Fruit fly (Drosophila melanogaster) whole organism, embryonic: ENCODE results near the gene NdufV3.

Source experiments
- B-H2 ChIP-seq: fragments of 200-800 bp; sonication (Bioruptor generic); optimal IDR thresholded peaks from 2 replicates; lab custom pipeline; 2018; ENCODE audit warnings: missing biosample characterization, mild to moderate bottlenecking, missing genetic modification characterization
- CG11398 ChIP-seq: fragments of 200-800 bp; sonication (Bioruptor generic); optimal IDR thresholded peaks from 2 replicates; lab custom pipeline; 2016; ENCODE audit warnings: missing biosample characterization, missing genetic modification characterization
- CG11560 ChIP-seq: fragments of 200-800 bp; sonication (Bioruptor generic); IDR thresholded peaks from 3 replicates; pipeline ENCODE4 v1.3.6; 2022; ENCODE audit warnings: missing biosample characterization, missing genetic modification characterization
- CG15601 ChIP-seq: fragments of 200-800 bp; sonication (Bioruptor generic); optimal IDR thresholded peaks from 3 replicates; lab custom pipeline; 2019; ENCODE audit warnings: missing biosample characterization, mild to moderate bottlenecking, missing genetic modification characterization, moderate library complexity
- CG3281 ChIP-seq: fragments of 200-800 bp; sonication (Bioruptor generic); optimal IDR thresholded peaks from 3 replicates; lab custom pipeline; 2017; ENCODE audit warnings: missing biosample characterization, mild to moderate bottlenecking, missing genetic modification characterization
- CG34224 ChIP-seq: fragments of 200-800 bp; sonication (Bioruptor generic); IDR thresholded peaks from 3 replicates; pipeline ENCODE4 v1.3.6; 2022; ENCODE audit warnings: missing biosample characterization, missing genetic modification characterization; ENCODE audit not compliant: partially characterized antibody
- CG4282 ChIP-seq: fragments of 200-800 bp; sonication (Bioruptor generic); optimal IDR thresholded peaks from 2 replicates; lab custom pipeline; 2016; ENCODE audit warnings: missing biosample characterization, missing genetic modification characterization
- CG4707 ChIP-seq: fragments of 200-800 bp; sonication (Bioruptor generic); optimal IDR thresholded peaks from 2 replicates; lab custom pipeline; 2018; ENCODE audit warnings: missing biosample characterization, mild to moderate bottlenecking, missing genetic modification characterization, moderate library complexity
- CG6654 ChIP-seq: fragments of 200-800 bp; sonication (Bioruptor generic); optimal IDR thresholded peaks from 2 replicates; lab custom pipeline; 2017; ENCODE audit warnings: missing biosample characterization, mild to moderate bottlenecking, missing genetic modification characterization
- CG7963 ChIP-seq: fragments of 200-800 bp; sonication (Bioruptor generic); IDR thresholded peaks from 3 replicates; pipeline ENCODE4 v1.3.6; 2022; ENCODE audit warnings: missing biosample characterization, missing genetic modification characterization; ENCODE audit not compliant: partially characterized antibody
- CG7987 ChIP-seq: fragments of 200-800 bp; sonication (Bioruptor generic); optimal IDR thresholded peaks from 2 replicates; lab custom pipeline; 2018; ENCODE audit warnings: missing biosample characterization, mild to moderate bottlenecking, missing genetic modification characterization, moderate library complexity
- CG8089 ChIP-seq: fragments of 200-800 bp; sonication (Bioruptor generic); optimal IDR thresholded peaks from 3 replicates; lab custom pipeline; 2016; ENCODE audit warnings: missing biosample characterization, missing genetic modification characterization
- CG8388 ChIP-seq: fragments of 200-800 bp; sonication (Bioruptor generic); optimal IDR thresholded peaks from 2 replicates; lab custom pipeline; 2019; ENCODE audit warnings: missing biosample characterization, mild to moderate bottlenecking, missing genetic modification characterization, moderate library complexity
- CG9215 ChIP-seq: fragments of 200-800 bp; sonication (Bioruptor generic); IDR thresholded peaks from 2 replicates; pipeline ENCODE4 v1.3.6; 2022; ENCODE audit warnings: missing biosample characterization, missing genetic modification characterization
- CTCF ChIP-seq: fragments of 200-800 bp; sonication (Bioruptor generic); optimal IDR thresholded peaks from 2 replicates; lab custom pipeline; 2017; ENCODE audit warnings: missing biosample characterization, mild to moderate bottlenecking, missing genetic modification characterization, moderate library complexity
- Deaf1 ChIP-seq: fragments of 200-800 bp; optimal IDR thresholded peaks from 3 replicates; lab custom pipeline; 2019; ENCODE audit warnings: missing biosample characterization, mild to moderate bottlenecking, missing genetic modification characterization, moderate library complexity
- Dek ChIP-seq: fragments of 200-800 bp; sonication (Bioruptor generic); optimal IDR thresholded peaks from 3 replicates; lab custom pipeline; 2019; ENCODE audit warnings: missing biosample characterization, mild to moderate bottlenecking, missing genetic modification characterization, moderate library complexity
- HHEX ChIP-seq: fragments of 200-800 bp; sonication (Bioruptor generic); optimal IDR thresholded peaks from 3 replicates; lab custom pipeline; 2017; ENCODE audit warnings: missing biosample characterization, mild to moderate bottlenecking, missing genetic modification characterization, missing genetic modification reagents
- HmgZ ChIP-seq: fragments of 200-800 bp; sonication (Bioruptor generic); optimal IDR thresholded peaks from 2 replicates; lab custom pipeline; 2018; ENCODE audit warnings: missing biosample characterization, mild to moderate bottlenecking, missing genetic modification characterization
- Hr39 ChIP-seq: fragments of >200 bp; optimal IDR thresholded peaks from 2 replicates; lab custom pipeline; 2017
- Lhr ChIP-seq: fragments of 200-800 bp; sonication (Bioruptor generic); optimal IDR thresholded peaks from 3 replicates; lab custom pipeline; 2017; ENCODE audit warnings: mild to moderate bottlenecking, missing biosample characterization, missing genetic modification reagents, missing genetic modification characterization
- Lpt ChIP-seq: fragments of >200 bp; optimal IDR thresholded peaks from 2 replicates; lab custom pipeline; 2018; ENCODE audit warnings: missing biosample characterization, missing genetic modification characterization
- Nf-YB ChIP-seq: fragments of 200-800 bp; sonication (Bioruptor generic); optimal IDR thresholded peaks from 3 replicates; lab custom pipeline; 2019; ENCODE audit warnings: missing biosample characterization, mild to moderate bottlenecking, missing genetic modification characterization, moderate library complexity
- NfI ChIP-seq: fragments of 200-800 bp; sonication (Bioruptor generic); optimal IDR thresholded peaks from 3 replicates; lab custom pipeline; 2018; ENCODE audit warnings: missing biosample characterization, mild to moderate bottlenecking, missing genetic modification characterization, moderate library complexity
- Optix ChIP-seq: fragments of 200-800 bp; sonication (Bioruptor generic); IDR thresholded peaks from 3 replicates; pipeline ENCODE4 v1.3.6; 2022; ENCODE audit warnings: missing biosample characterization, missing genetic modification characterization
- Ravus ChIP-seq: fragments of 200-800 bp; sonication (Bioruptor generic); IDR thresholded peaks from 2 replicates; pipeline ENCODE4 v1.3.6; 2022; ENCODE audit warnings: missing biosample characterization, missing genetic modification characterization
- Rfx ChIP-seq: fragments of 200-800 bp; sonication (Bioruptor generic); IDR thresholded peaks from 2 replicates; pipeline ENCODE4 v1.3.6; 2022; ENCODE audit warnings: missing biosample characterization, missing genetic modification characterization
- TFAM ChIP-seq: fragments of 200-800 bp; sonication (Bioruptor generic); optimal IDR thresholded peaks from 2 replicates; lab custom pipeline; 2017; ENCODE audit warnings: missing biosample characterization, missing genetic modification characterization, inconsistent platforms
- Tbp ChIP-seq: fragments of >200 bp; optimal IDR thresholded peaks from 2 replicates; lab custom pipeline; 2018; ENCODE audit warnings: missing biosample characterization, missing genetic modification characterization
- Trl ChIP-seq, 3 experiments: fragments of >200 bp in 2 of 3; fragments of 200-800 bp in 1 of 3; sonication (Bioruptor generic) in 1 of 3; optimal IDR thresholded peaks; 2 replicates in 1 of 3; 3 replicates in 2 of 3; lab custom pipeline; 2016 to 2017; ENCODE audit warnings: missing biosample characterization in 1 of 3, missing genetic modification characterization in 1 of 3
- Usf ChIP-seq: fragments of 200-800 bp; sonication (Bioruptor generic); optimal IDR thresholded peaks from 2 replicates; lab custom pipeline; 2017; ENCODE audit warnings: missing genotype, missing biosample characterization, missing genetic modification characterization
- az2 ChIP-seq: fragments of 200-800 bp; sonication (Bioruptor generic); optimal IDR thresholded peaks from 3 replicates; lab custom pipeline; 2016; ENCODE audit warnings: missing biosample characterization, missing genetic modification characterization
- cg ChIP-seq: fragments of 200-800 bp; sonication (Bioruptor generic); optimal IDR thresholded peaks from 3 replicates; lab custom pipeline; 2019; ENCODE audit warnings: missing biosample characterization, mild to moderate bottlenecking, missing genetic modification characterization, moderate library complexity
- chm ChIP-seq: fragments of 200-800 bp; sonication (Bioruptor generic); IDR thresholded peaks from 2 replicates; pipeline ENCODE4 v1.3.6; 2022; ENCODE audit warnings: missing biosample characterization, missing genetic modification characterization
- ci ChIP-seq: fragments of 200-800 bp; sonication (Bioruptor generic); IDR thresholded peaks from 3 replicates; pipeline ENCODE4 v1.3.6; 2022; ENCODE audit warnings: missing biosample characterization, missing genetic modification characterization
- fd96Cb ChIP-seq: fragments of 200-800 bp; sonication (Bioruptor generic); optimal IDR thresholded peaks from 2 replicates; lab custom pipeline; 2018; ENCODE audit warnings: missing biosample characterization, mild to moderate bottlenecking, missing genetic modification characterization, moderate library complexity
- fu2 ChIP-seq: fragments of 200-800 bp; sonication (Bioruptor generic); optimal IDR thresholded peaks from 2 replicates; lab custom pipeline; 2016; ENCODE audit warnings: missing biosample characterization, missing genetic modification characterization
- gsb ChIP-seq: fragments of 200-800 bp; sonication (Bioruptor generic); IDR thresholded peaks from 2 replicates; pipeline ENCODE4 v1.3.6; 2022; ENCODE audit warnings: missing biosample characterization, missing genetic modification characterization
- lov ChIP-seq, 2 experiments: fragments of 200-800 bp in 1 of 2; fragments of >200 bp in 1 of 2; sonication (Bioruptor generic) in 1 of 2; IDR thresholded peaks in 1 of 2; optimal IDR thresholded peaks in 1 of 2; 2 replicates in 1 of 2; 3 replicates in 1 of 2; pipeline versions ENCODE4 v1.3.6 to Lab custom; 2017 to 2022; ENCODE audit warnings: missing biosample characterization in 1 of 2, missing genetic modification characterization in 1 of 2
- nmo ChIP-seq: fragments of 200-800 bp; sonication (Bioruptor generic); optimal IDR thresholded peaks from 2 replicates; lab custom pipeline; 2018; ENCODE audit warnings: missing biosample characterization, mild to moderate bottlenecking, missing genetic modification characterization, moderate library complexity
- p53 ChIP-seq: fragments of 200-800 bp; sonication (Bioruptor generic); optimal IDR thresholded peaks from 2 replicates; lab custom pipeline; 2016; ENCODE audit warnings: missing biosample characterization, missing genetic modification characterization
- pfk ChIP-seq: fragments of 200-800 bp; sonication (Bioruptor generic); optimal IDR thresholded peaks from 2 replicates; lab custom pipeline; 2018; ENCODE audit warnings: missing biosample characterization, mild to moderate bottlenecking, missing genetic modification characterization, moderate library complexity
- sima ChIP-seq: fragments of 200-800 bp; sonication (Bioruptor generic); optimal IDR thresholded peaks from 2 replicates; lab custom pipeline; 2016; ENCODE audit warnings: missing biosample characterization, missing genetic modification characterization
- tx ChIP-seq: fragments of 200-800 bp; sonication (Bioruptor generic); optimal IDR thresholded peaks from 2 replicates; lab custom pipeline; 2016; ENCODE audit warnings: missing biosample characterization, missing genetic modification characterization
- zen2 ChIP-seq: fragments of 200-800 bp; sonication (Bioruptor generic); IDR thresholded peaks from 3 replicates; pipeline ENCODE4 v1.3.6; 2022; ENCODE audit warnings: missing biosample characterization, missing genetic modification characterization; ENCODE audit not compliant: partially characterized antibody

NdufV3 gene

dm6 chrX:11338047-11338747, 11.6 kb upstream of the NdufV3 start (continued):
- TF ChIP-seq Deaf1 (tag; lab: Kevin White, UChicago), result no peak

- TF ChIP-seq CG11398 (no peak), CG8089 (GFP tag; lab: Kevin White, UChicago) (peak; percentile 19), p53 (GFP tag; lab: Kevin White, UChicago) (no peak), Tbp (GFP tag; lab: Kevin White, UChicago) (peak; percentile 36), cg (GFP tag; lab: Kevin White, UChicago) (peak; percentile 93), Dek (tag; lab: Kevin White, UChicago) (peak; percentile 14), lov (optimal IDR thresholded peaks at IDR 0.05; lab: Kevin White, UChicago) (no peak), lov (GFP tag; IDR thresholded peaks at IDR 0.05; lab: Robert Waterston, UW) (0 out of 3 replicates have a peak, but pooled peaks have one; percentile 29), CTCF (no peak), CG4707 (GFP tag; lab: Kevin White, UChicago) (no peak), CG7963 (peak; percentile 73), CG11560 (peak; percentile 55; the same call in 1 of the 3 replicates), B-H2 (GFP tag; lab: Kevin White, UChicago) (peak; percentile 65), nmo (GFP tag; lab: Kevin White, UChicago) (peak; percentile 45), pfk (GFP tag; lab: Kevin White, UChicago) (no peak), HHEX (GFP tag; lab: Kevin White, UChicago) (peak; percentile 17), CG9215 (GFP tag; lab: Robert Waterston, UW) (peak; percentile 85), Lhr (GFP tag; lab: Kevin White, UChicago) (peak; percentile 19), az2 (GFP tag; lab: Kevin White, UChicago) (peak; percentile 13), CG34224 (GFP tag; lab: Robert Waterston, UW) (peak; percentile 84), CG6654 (GFP tag; lab: Kevin White, UChicago) (no peak), fu2 (GFP tag; lab: Kevin White, UChicago) (peak; percentile 8), Optix (GFP tag; lab: Robert Waterston, UW) (no peak), CG4282 (peak; percentile 57), NfI (GFP tag; lab: Kevin White, UChicago) (peak; percentile 43), sima (GFP tag; lab: Kevin White, UChicago) (no peak), Lpt (no peak), Hr39 (lab: Kevin White, UChicago) (no peak), HmgZ (tag; lab: Kevin White, UChicago) (peak; percentile 66), zen2 (GFP tag; lab: Robert Waterston, UW) (peak; percentile 65; the same call in 1 of the 3 replicates), Ravus (no peak), Rfx (GFP tag; lab: Robert Waterston, UW) (peak; percentile 68), ci (GFP tag; lab: Robert Waterston, UW) (0 out of 3 replicates have a peak, but pooled peaks have one; percentile 39), Trl (optimal IDR thresholded peaks at IDR 0.05; lab: Kevin White, UChicago) (peak in 1 of 2 experiments; percentile 72), Trl (GFP tag; optimal IDR thresholded peaks at IDR 0.05; lab: Kevin White, UChicago) (peak; percentile 42), fd96Cb (no peak), CG3281 (GFP tag; lab: Kevin White, UChicago) (no peak), Usf (GFP tag; lab: Kevin White, UChicago) (no peak), CG8388 (GFP tag; lab: Kevin White, UChicago) (no peak), gsb (GFP tag; lab: Robert Waterston, UW) (no peak), CG15601 (tag; lab: Kevin White, UChicago) (peak; percentile 36), chm (no peak), CG7987 (GFP tag; lab: Kevin White, UChicago) (no peak), TFAM (no peak), Nf-YB (GFP tag; lab: Kevin White, UChicago) (no peak), tx (GFP tag; lab: Kevin White, UChicago) (peak; percentile 48)
Observed at dm6 chrX:11338973-11339867, 10.6 kb upstream of the NdufV3 start.
